Worm (Caenorhabditis elegans) whole organism, L4/young adult: ENCODE results near the gene clic-1.
"Not testable (repeated sequence)": the region's sequence is repeated elsewhere in the genome, so short reads cannot be mapped to it uniquely, and the experiment has no call there.

Source experiments
- W03F9.2 ChIP-seq: fragments of 150-350 bp; optimal IDR thresholded peaks from 2 replicates; lab custom pipeline; 2014; ENCODE audit warnings: missing biosample characterization, missing genetic modification characterization
- dao-5 ChIP-seq: sonication (generic microtip); optimal IDR thresholded peaks from 2 replicates; lab custom pipeline; 2016; ENCODE audit warnings: missing genotype, missing genetic modification characterization, moderate library complexity, missing compliant biosample characterization
- him-1 ChIP-seq: sonication (generic microtip); optimal IDR thresholded peaks from 2 replicates; lab custom pipeline; 2016; ENCODE audit warnings: missing genotype, missing genetic modification reagents, missing genetic modification characterization, missing compliant biosample characterization

The clic-1 gene

ce11 chrV:7728003-7728678, 6.6 kb downstream of the clic-1 start:
- TF ChIP-seq dao-5 (no peak), him-1 (tag; lab: Kevin White, UChicago) (peak; percentile 87), W03F9.2 (no peak)

- TF ChIP-seq him-1 (tag; lab: Kevin White, UChicago) (no peak), W03F9.2 (no peak), dao-5 (no peak)
Observed at ce11 chrV:7726927-7727326, 7.8 kb downstream of the clic-1 start.

ce11 chrV:7726202-7726601, 8.5 kb downstream of the clic-1 start:
- TF ChIP-seq dao-5, result no peak
- TF ChIP-seq him-1 (tag; lab: Kevin White, UChicago), result no peak
- TF ChIP-seq W03F9.2, result no peak

- no peak for TF ChIP-seq dao-5
- no peak for TF ChIP-seq W03F9.2
- TF ChIP-seq him-1 (tag; lab: Kevin White, UChicago), result no peak
Observed at ce11 chrV:7723967-7724544, 10.7 kb downstream of the clic-1 start, which contains the start of the genes ZK105.6 and ZK105.8. Gene ZK105.6, minus strand, starts transcription at chrV:7724067. Gene ZK105.8, plus strand, starts transcription at chrV:7724494.

- TF ChIP-seq him-1 (tag; lab: Kevin White, UChicago) (no peak), W03F9.2 (no peak), dao-5 (no peak)
Observed at ce11 chrV:7721945-7722344, 12.8 kb downstream of the clic-1 start, which contains the start of gene ZK105.14. Gene ZK105.14, minus strand, starts transcription at chrV:7722045.

- no peak for TF ChIP-seq him-1 (tag; lab: Kevin White, UChicago)
- no peak for TF ChIP-seq dao-5
- TF ChIP-seq W03F9.2, result no peak
Observed at ce11 chrV:7717629-7718028, 17.1 kb downstream of the clic-1 start, which contains the start of gene ZK105.5. Gene ZK105.5, minus strand, starts transcription at chrV:7717729.

- TF ChIP-seq him-1 (tag; lab: Kevin White, UChicago), result no peak
- TF ChIP-seq W03F9.2, result no peak
- no peak for TF ChIP-seq dao-5
Observed at ce11 chrV:7716034-7716433, 18.7 kb downstream of the clic-1 start, which contains the start of gene ZK105.12. Gene ZK105.12, minus strand, starts transcription at chrV:7716134.

- TF ChIP-seq dao-5 (no peak), him-1 (tag; lab: Kevin White, UChicago) (no peak), W03F9.2 (no peak)
Observed at ce11 chrV:7713691-7714090, 21.0 kb downstream of the clic-1 start, which contains the start of gene ZK105.1. Gene ZK105.1, plus strand, starts transcription at chrV:7713991.

ce11 chrV:7713072-7713471, 21.6 kb downstream of the clic-1 start, which contains the start of gene ZK105.13:
Gene ZK105.13, minus strand, starts transcription at chrV:7713172.
- TF ChIP-seq dao-5 (no peak), him-1 (tag; lab: Kevin White, UChicago) (no peak), W03F9.2 (no peak)

- TF ChIP-seq W03F9.2, result no peak
- no peak for TF ChIP-seq dao-5
- TF ChIP-seq him-1 (tag; lab: Kevin White, UChicago), result no peak
Observed at ce11 chrV:7708525-7708924, 26.2 kb downstream of the clic-1 start, which contains the start of gene ZK105.11. Gene ZK105.11, minus strand, starts transcription at chrV:7708625.

ce11 chrV:7705316-7705715, 29.4 kb downstream of the clic-1 start, which contains the start of gene srw-3:
Gene srw-3, plus strand, starts transcription at chrV:7705616.
- TF ChIP-seq him-1 (tag; lab: Kevin White, UChicago), result no peak
- TF ChIP-seq W03F9.2, result no peak
- TF ChIP-seq dao-5, result no peak

ce11 chrV:7703536-7703935, 31.2 kb downstream of the clic-1 start, which contains the start of gene srsx-40:
Gene srsx-40, minus strand, starts transcription at chrV:7703636.
- TF ChIP-seq dao-5; W03F9.2; him-1 (tag; lab: Kevin White, UChicago): not testable (repeated sequence)

ce11 chrV:7696842-7697241, 37.9 kb downstream of the clic-1 start, which contains the start of gene ZK105.3:
Gene ZK105.3, plus strand, starts transcription at chrV:7697142.
- TF ChIP-seq him-1 (tag; lab: Kevin White, UChicago) (no peak), W03F9.2 (no peak), dao-5 (no peak)

- TF ChIP-seq him-1 (tag; lab: Kevin White, UChicago), result no peak
- no peak for TF ChIP-seq dao-5
- no peak for TF ChIP-seq W03F9.2
Observed at ce11 chrV:7693394-7693793, 41.3 kb downstream of the clic-1 start, which contains the start of gene C12D5.10. Gene C12D5.10, minus strand, starts transcription at chrV:7693494.

ce11 chrV:7690637-7691036, 44.1 kb downstream of the clic-1 start:
- TF ChIP-seq W03F9.2 (no peak), him-1 (tag; lab: Kevin White, UChicago) (no peak), dao-5 (no peak)
